Fruit fly (Drosophila melanogaster) whole organism, embryonic: Measurements from ENCODE around the gene vih.

Experiments used
- CG10654 ChIP-seq: fragments of 200-800 bp; sonication (Bioruptor generic); optimal IDR thresholded peaks from 2 replicates; lab custom pipeline; 2016; ENCODE audit warnings: missing biosample characterization, missing genetic modification characterization
- CG12104 ChIP-seq: fragments of 200-800 bp; sonication (Bioruptor generic); optimal IDR thresholded peaks from 3 replicates; lab custom pipeline; 2016; ENCODE audit warnings: missing biosample characterization, missing genetic modification characterization
- CG2116 ChIP-seq: fragments of 200-800 bp; sonication (Bioruptor generic); optimal IDR thresholded peaks from 3 replicates; lab custom pipeline; 2018; ENCODE audit warnings: missing biosample characterization, mild to moderate bottlenecking, missing genetic modification characterization
- CG4282 ChIP-seq: fragments of 200-800 bp; sonication (Bioruptor generic); optimal IDR thresholded peaks from 2 replicates; lab custom pipeline; 2016; ENCODE audit warnings: missing biosample characterization, missing genetic modification characterization
- Gsc ChIP-seq: fragments of 200-800 bp; sonication (Bioruptor generic); IDR thresholded peaks from 2 replicates; pipeline ENCODE4 v1.3.6; 2022; ENCODE audit warnings: missing biosample characterization, missing genetic modification characterization
- corto ChIP-seq: fragments of 200-800 bp; sonication (Bioruptor generic); optimal IDR thresholded peaks from 2 replicates; lab custom pipeline; 2016; ENCODE audit warnings: missing biosample characterization, mild to moderate bottlenecking, missing genetic modification characterization, moderate library complexity
- da ChIP-seq: fragments of 200-800 bp; sonication (Bioruptor generic); optimal IDR thresholded peaks from 2 replicates; lab custom pipeline; 2016; ENCODE audit warnings: missing biosample characterization, missing genetic modification characterization
- pum ChIP-seq: fragments of 200-800 bp; sonication (Bioruptor generic); optimal IDR thresholded peaks from 2 replicates; lab custom pipeline; 2016; ENCODE audit warnings: missing biosample characterization, missing genetic modification characterization
- row ChIP-seq: fragments of 200-800 bp; sonication (Bioruptor generic); IDR thresholded peaks from 3 replicates; pipeline ENCODE4 v1.3.6; 2022; ENCODE audit warnings: missing biosample characterization, missing genetic modification characterization
- sens-2 ChIP-seq: fragments of 200-800 bp; sonication (Bioruptor generic); IDR thresholded peaks from 2 replicates; pipeline ENCODE4 v1.3.6; 2022; ENCODE audit warnings: missing biosample characterization, missing genetic modification characterization
- toy ChIP-seq: fragments of 200-800 bp; sonication (Bioruptor generic); IDR thresholded peaks from 2 replicates; pipeline ENCODE4 v1.3.6; 2022; ENCODE audit warnings: missing biosample characterization, missing genetic modification characterization
- vnd ChIP-seq: fragments of 200-800 bp; sonication (Bioruptor generic); IDR thresholded peaks from 3 replicates; pipeline ENCODE4 v1.3.6; 2022; ENCODE audit warnings: missing biosample characterization, missing genetic modification characterization; ENCODE audit not compliant: partially characterized antibody

dm6 chr3L:12537123-12537522, 33.0 kb downstream of the vih start, which contains the start of gene CG4069:
- TF ChIP-seq da (GFP tag; lab: Kevin White, UChicago) (no peak), sens-2 (GFP tag; lab: Robert Waterston, UW) (no peak), Gsc (GFP tag; lab: Robert Waterston, UW) (no peak), CG2116 (GFP tag; lab: Kevin White, UChicago) (peak; percentile 57), vnd (GFP tag; lab: Robert Waterston, UW) (no peak), CG12104 (GFP tag; lab: Kevin White, UChicago) (no peak), pum (GFP tag; lab: Kevin White, UChicago) (no peak), row (GFP tag; lab: Robert Waterston, UW) (no peak), toy (GFP tag; lab: Robert Waterston, UW) (no peak), corto (no peak), CG4282 (GFP tag; lab: Kevin White, UChicago) (no peak), CG10654 (GFP tag; lab: Kevin White, UChicago) (no peak)
